Fruit fly (Drosophila melanogaster) whole organism, embryonic: Measurements from ENCODE around the gene Fas2.

Experiments
- Bdp1 ChIP-seq: fragments of 200-800 bp; sonication (Bioruptor generic); optimal IDR thresholded peaks from 3 replicates; lab custom pipeline; 2016; ENCODE audit warnings: missing biosample characterization, missing genetic modification characterization
- CG10366 ChIP-seq: fragments of 200-800 bp; sonication (Bioruptor generic); IDR thresholded peaks from 2 replicates; pipeline ENCODE4 v1.3.6; 2022; ENCODE audit warnings: missing biosample characterization, missing genetic modification characterization
- CG10979 ChIP-seq: fragments of 200-800 bp; sonication (Bioruptor generic); optimal IDR thresholded peaks from 2 replicates; lab custom pipeline; 2018; ENCODE audit warnings: missing biosample characterization, mild to moderate bottlenecking, missing genetic modification characterization, moderate library complexity
- CG11504 ChIP-seq: fragments of 200-800 bp; sonication (Bioruptor generic); optimal IDR thresholded peaks from 3 replicates; lab custom pipeline; 2019; ENCODE audit warnings: missing biosample characterization, mild to moderate bottlenecking, missing genetic modification characterization, moderate library complexity
- CG12659 ChIP-seq: fragments of 200-800 bp; sonication (Bioruptor generic); optimal IDR thresholded peaks from 3 replicates; lab custom pipeline; 2017; ENCODE audit warnings: mild to moderate bottlenecking, missing biosample characterization, missing genetic modification reagents, missing genetic modification characterization
- CG15073 ChIP-seq: fragments of 200-800 bp; sonication (Bioruptor generic); optimal IDR thresholded peaks from 2 replicates; lab custom pipeline; 2016; ENCODE audit warnings: missing biosample characterization, missing genetic modification characterization
- CG17361 ChIP-seq: fragments of 200-800 bp; sonication (Bioruptor generic); IDR thresholded peaks from 3 replicates; pipeline ENCODE4 v1.3.6; 2022; ENCODE audit warnings: missing biosample characterization, missing genetic modification characterization
- CG18599 ChIP-seq: fragments of 200-800 bp; sonication (Bioruptor generic); optimal IDR thresholded peaks from 3 replicates; lab custom pipeline; 2017; ENCODE audit warnings: missing biosample characterization, missing genetic modification characterization, mild to moderate bottlenecking, moderate library complexity, missing genetic modification reagents
- CG2116 ChIP-seq: fragments of 200-800 bp; sonication (Bioruptor generic); optimal IDR thresholded peaks from 3 replicates; lab custom pipeline; 2018; ENCODE audit warnings: missing biosample characterization, mild to moderate bottlenecking, missing genetic modification characterization
- CG33557 ChIP-seq: fragments of 200-800 bp; sonication (Bioruptor generic); optimal IDR thresholded peaks from 2 replicates; lab custom pipeline; 2019; ENCODE audit warnings: missing biosample characterization, mild to moderate bottlenecking, missing genetic modification characterization, moderate library complexity
- CG3726 ChIP-seq: fragments of 200-800 bp; sonication (Bioruptor generic); IDR thresholded peaks from 3 replicates; pipeline ENCODE4, ENCODE4 v1.3.6; 2022; ENCODE audit warnings: missing biosample characterization, missing genetic modification characterization
- CG5180 ChIP-seq: fragments of 200-800 bp; sonication (Bioruptor generic); optimal IDR thresholded peaks from 3 replicates; lab custom pipeline; 2017; ENCODE audit warnings: missing biosample characterization, missing genetic modification characterization, mild to moderate bottlenecking, moderate library complexity, missing genetic modification reagents
- CG6765 ChIP-seq: fragments of 200-800 bp; sonication (Bioruptor generic); optimal IDR thresholded peaks from 3 replicates; lab custom pipeline; 2017; ENCODE audit warnings: missing biosample characterization, mild to moderate bottlenecking, missing genetic modification characterization
- CG7372 ChIP-seq: fragments of 200-800 bp; sonication (Bioruptor generic); IDR thresholded peaks from 2 replicates; pipeline ENCODE4 v1.3.6; 2022; ENCODE audit warnings: missing biosample characterization, missing genetic modification characterization
- CG7839 ChIP-seq: fragments of 200-800 bp; sonication (Bioruptor generic); optimal IDR thresholded peaks from 3 replicates; lab custom pipeline; 2018; ENCODE audit warnings: missing biosample characterization, mild to moderate bottlenecking, missing genetic modification characterization, moderate library complexity
- Camta ChIP-seq: fragments of 200-800 bp; sonication (Bioruptor generic); optimal IDR thresholded peaks from 2 replicates; lab custom pipeline; 2016; ENCODE audit warnings: missing biosample characterization, missing genetic modification characterization
- Dref ChIP-seq: fragments of 200-800 bp; sonication (Bioruptor generic); IDR thresholded peaks from 2 replicates; pipeline ENCODE4 v1.3.6; 2022; ENCODE audit warnings: missing biosample characterization, missing genetic modification characterization
- Ets65A ChIP-seq: fragments of 200-800 bp; sonication (Bioruptor generic); peaks from one replicate; lab custom pipeline; 2016; ENCODE audit warnings: missing biosample characterization, missing genetic modification characterization
- Ets97D ChIP-seq: fragments of 200-800 bp; sonication (Bioruptor generic); optimal IDR thresholded peaks from 3 replicates; lab custom pipeline; 2016; ENCODE audit warnings: missing biosample characterization, missing genetic modification characterization
- Med ChIP-seq: fragments of 200-800 bp; sonication (Bioruptor generic); peaks from one replicate; lab custom pipeline; 2016; ENCODE audit warnings: missing biosample characterization, missing genetic modification characterization, mild to moderate bottlenecking, inconsistent platforms, moderate library complexity
- Optix ChIP-seq: fragments of 200-800 bp; sonication (Bioruptor generic); IDR thresholded peaks from 3 replicates; pipeline ENCODE4 v1.3.6; 2022; ENCODE audit warnings: missing biosample characterization, missing genetic modification characterization
- Rfx ChIP-seq: fragments of 200-800 bp; sonication (Bioruptor generic); IDR thresholded peaks from 2 replicates; pipeline ENCODE4 v1.3.6; 2022; ENCODE audit warnings: missing biosample characterization, missing genetic modification characterization
- Sry-δ ChIP-seq: fragments of 200-800 bp; sonication (Bioruptor generic); optimal IDR thresholded peaks from 2 replicates; lab custom pipeline; 2016; ENCODE audit warnings: missing biosample characterization, missing genetic modification characterization
- Ssrp ChIP-seq: fragments of 200-800 bp; sonication (Bioruptor generic); optimal IDR thresholded peaks from 2 replicates; lab custom pipeline; 2018; ENCODE audit warnings: missing biosample characterization, mild to moderate bottlenecking, missing genetic modification characterization, moderate library complexity
- bab2 ChIP-seq: fragments of 200-800 bp; sonication (Bioruptor generic); optimal IDR thresholded peaks from 2 replicates; lab custom pipeline; 2016; ENCODE audit warnings: missing biosample characterization, missing genetic modification characterization
- bsh ChIP-seq, 2 experiments: fragments of 200-800 bp; sonication (Bioruptor generic); optimal IDR thresholded peaks; 2 replicates each; lab custom pipeline; 2017 to 2018; ENCODE audit warnings: mild to moderate bottlenecking in 2 of 2, missing biosample characterization in 2 of 2, missing genetic modification characterization in 2 of 2, moderate library complexity in 1 of 2
- cg ChIP-seq: fragments of 200-800 bp; sonication (Bioruptor generic); optimal IDR thresholded peaks from 3 replicates; lab custom pipeline; 2019; ENCODE audit warnings: missing biosample characterization, mild to moderate bottlenecking, missing genetic modification characterization, moderate library complexity
- gfzf ChIP-seq: fragments of 200-800 bp; sonication (Bioruptor generic); optimal IDR thresholded peaks from 2 replicates; lab custom pipeline; 2016; ENCODE audit warnings: missing biosample characterization, mild to moderate bottlenecking, missing genetic modification characterization, moderate library complexity
- insv ChIP-seq, 2 experiments: fragments of 200-800 bp; sonication (Bioruptor generic); optimal IDR thresholded peaks; 3 replicates each; lab custom pipeline; 2016 to 2018; ENCODE audit warnings: missing biosample characterization in 2 of 2, missing genetic modification characterization in 2 of 2
- nmo ChIP-seq: fragments of 200-800 bp; sonication (Bioruptor generic); optimal IDR thresholded peaks from 2 replicates; lab custom pipeline; 2018; ENCODE audit warnings: missing biosample characterization, mild to moderate bottlenecking, missing genetic modification characterization, moderate library complexity
- row ChIP-seq: fragments of 200-800 bp; sonication (Bioruptor generic); IDR thresholded peaks from 3 replicates; pipeline ENCODE4 v1.3.6; 2022; ENCODE audit warnings: missing biosample characterization, missing genetic modification characterization
- sens ChIP-seq: fragments of 200-800 bp; sonication (Bioruptor generic); peaks from one replicate; lab custom pipeline; 2016; ENCODE audit warnings: missing biosample characterization, missing genetic modification characterization
- stwl ChIP-seq: fragments of 200-800 bp; sonication (Bioruptor generic); optimal IDR thresholded peaks from 3 replicates; lab custom pipeline; 2018; ENCODE audit warnings: missing biosample characterization, mild to moderate bottlenecking, missing genetic modification characterization, moderate library complexity
- usp ChIP-seq: fragments of >200 bp; optimal IDR thresholded peaks from 2 replicates; lab custom pipeline; 2017; ENCODE audit warnings: missing biosample characterization, missing genetic modification characterization
- z ChIP-seq: fragments of 200-800 bp; sonication (Bioruptor generic); IDR thresholded peaks from 3 replicates; pipeline ENCODE4 v1.3.6; 2022; ENCODE audit warnings: missing biosample characterization, missing genetic modification characterization

The Fas2 gene

dm6 chrX:4242726-4243125 lies 36.8 kb upstream of the Fas2 start, which contains the start of gene Femcoat:
Gene Femcoat, minus strand, starts transcription at chrX:4242826.
- TF ChIP-seq CG10366 (no peak), Ets65A (GFP tag; lab: Kevin White, UChicago) (peak; percentile 71)
- TF ChIP-seq, all 482 proteins: peak for 1

dm6 chrX:4240146-4240545 lies 34.3 kb upstream of the Fas2 start:
- TF ChIP-seq z (GFP tag; lab: Robert Waterston, UW) (peak; percentile 85), sens (GFP tag; lab: Kevin White, UChicago) (peak; percentile 39), CG33557 (no peak), stwl (tag; lab: Kevin White, UChicago) (peak; percentile 26), cg (peak; percentile 7), CG5180 (GFP tag; lab: Kevin White, UChicago) (no peak), Rfx (GFP tag; lab: Robert Waterston, UW) (0 out of 2 replicates have a peak, but pooled peaks have one; percentile 10), CG17361 (GFP tag; lab: Robert Waterston, UW) (no peak), CG15073 (GFP tag; lab: Kevin White, UChicago) (peak; percentile 88), Dref (GFP tag; lab: Robert Waterston, UW) (peak; percentile 45)

- no peak for TF ChIP-seq CG3726
- TF ChIP-seq CG7839 (tag; lab: Kevin White, UChicago) = peak; percentile 9
- no peak for TF ChIP-seq bab2
- peak; percentile 16 for TF ChIP-seq Ssrp (tag; lab: Kevin White, UChicago)
- no peak for TF ChIP-seq Camta (GFP tag; lab: Kevin White, UChicago)
- TF ChIP-seq CG18599 (GFP tag; lab: Kevin White, UChicago) = peak; percentile 9
- TF ChIP-seq Ets97D = no peak
- peak; percentile 43 for TF ChIP-seq Med
- TF ChIP-seq CG2116 (GFP tag; lab: Kevin White, UChicago) = no peak
- TF ChIP-seq Sry-δ (GFP tag; lab: Kevin White, UChicago) = no peak
- TF ChIP-seq gfzf (GFP tag; lab: Kevin White, UChicago) = no peak
- no peak for TF ChIP-seq CG12659
- peak; percentile 20 for TF ChIP-seq CG11504 (tag; lab: Kevin White, UChicago)
- TF ChIP-seq insv (GFP tag; optimal IDR thresholded peaks at IDR 0.05; lab: Kevin White, UChicago) = no peak
- TF ChIP-seq row (GFP tag; lab: Robert Waterston, UW) = peak; percentile 12; the same call in 1 of the 3 replicates
- peak; percentile 73 for TF ChIP-seq sens (GFP tag; lab: Kevin White, UChicago)
- TF ChIP-seq CG10979 = peak; percentile 32
- peak; percentile 12 for TF ChIP-seq nmo
- peak in 1 of 2 experiments; percentile 3 for TF ChIP-seq bsh (GFP tag; optimal IDR thresholded peaks at IDR 0.05; lab: Kevin White, UChicago)
- TF ChIP-seq CG6765 = no peak
- no peak for TF ChIP-seq Bdp1 (GFP tag; lab: Kevin White, UChicago)
These were observed 19.1 kb upstream of the Fas2 start for dm6 chrX:4225020-4225419.

- no peak for TF ChIP-seq Optix (GFP tag; lab: Robert Waterston, UW)
- no peak for TF ChIP-seq CG7372 (GFP tag; lab: Robert Waterston, UW)
- TF ChIP-seq usp (GFP tag; lab: Kevin White, UChicago) = no peak
These were observed 12.0 kb upstream of the Fas2 start, which contains the start of gene CG15570 for dm6 chrX:4217870-4218269. Gene CG15570, plus strand, starts transcription at chrX:4218170.
